Fruit fly (Drosophila melanogaster) whole organism, pupa: ENCODE measurements around the gene Cyp313a5.

Experiments
- CG10348 ChIP-seq: fragments of 200-800 bp; sonication (Bioruptor generic); IDR thresholded peaks from 2 replicates; pipeline ENCODE4 v1.3.6; 2022; ENCODE audit warnings: missing biosample characterization, missing genetic modification characterization
- CG12605 ChIP-seq: fragments of 200-800 bp; sonication (Bioruptor generic); IDR thresholded peaks from 2 replicates; pipeline ENCODE4 v1.3.6; 2022; ENCODE audit warnings: missing biosample characterization, missing genetic modification characterization
- CG13204 ChIP-seq: fragments of 200-800 bp; sonication (Bioruptor generic); optimal IDR thresholded peaks from 2 replicates; lab custom pipeline; 2018; ENCODE audit warnings: missing biosample characterization, mild to moderate bottlenecking, missing genetic modification characterization, moderate library complexity
- CG14655 ChIP-seq: fragments of 200-800 bp; sonication (Bioruptor generic); optimal IDR thresholded peaks from 3 replicates; lab custom pipeline; 2017; ENCODE audit warnings: mild to moderate bottlenecking, missing biosample characterization, missing genetic modification reagents, missing genetic modification characterization
- CG15710 ChIP-seq: fragments of 200-800 bp; sonication (Bioruptor generic); optimal IDR thresholded peaks from 2 replicates; lab custom pipeline; 2018; ENCODE audit warnings: missing biosample characterization, mild to moderate bottlenecking, missing genetic modification characterization, moderate library complexity
- CG17806 ChIP-seq: fragments of 200-800 bp; sonication (Bioruptor generic); optimal IDR thresholded peaks from 2 replicates; lab custom pipeline; 2018; ENCODE audit warnings: missing biosample characterization, mild to moderate bottlenecking, missing genetic modification characterization, moderate library complexity
- CG32121 ChIP-seq: fragments of 200-800 bp; sonication (Bioruptor generic); IDR thresholded peaks from 2 replicates; pipeline ENCODE4 v1.3.6; 2022; ENCODE audit warnings: missing biosample characterization, missing genetic modification characterization
- CG34367 ChIP-seq: fragments of 200-800 bp; sonication (Bioruptor generic); optimal IDR thresholded peaks from 2 replicates; lab custom pipeline; 2018; ENCODE audit warnings: missing biosample characterization, mild to moderate bottlenecking, missing genetic modification characterization
- CG4496 ChIP-seq: fragments of 200-800 bp; sonication (Bioruptor generic); IDR thresholded peaks from 3 replicates; pipeline ENCODE4 v1.3.6; 2022; ENCODE audit warnings: missing biosample characterization, missing genetic modification characterization
- CG8159 ChIP-seq: fragments of 200-800 bp; sonication (Bioruptor generic); optimal IDR thresholded peaks from 3 replicates; lab custom pipeline; 2018; ENCODE audit warnings: missing biosample characterization, mild to moderate bottlenecking, missing genetic modification characterization, moderate library complexity
- CG8301 ChIP-seq: fragments of 200-800 bp; sonication (Bioruptor generic); optimal IDR thresholded peaks from 2 replicates; lab custom pipeline; 2018; ENCODE audit warnings: missing biosample characterization, mild to moderate bottlenecking, missing genetic modification characterization
- CG9948 ChIP-seq: fragments of 200-800 bp; sonication (Bioruptor generic); optimal IDR thresholded peaks from 2 replicates; lab custom pipeline; 2018; ENCODE audit warnings: missing biosample characterization, mild to moderate bottlenecking, missing genetic modification characterization, moderate library complexity
- D1 ChIP-seq: fragments of 200-800 bp; sonication (Bioruptor generic); optimal IDR thresholded peaks from 2 replicates; lab custom pipeline; 2018; ENCODE audit warnings: missing biosample characterization, mild to moderate bottlenecking, missing genetic modification characterization, moderate library complexity
- EcR ChIP-seq: fragments of 200-800 bp; sonication (Bioruptor generic); optimal IDR thresholded peaks from 3 replicates; lab custom pipeline; 2019; ENCODE audit warnings: missing biosample characterization, missing genetic modification characterization, mild to moderate bottlenecking, moderate library complexity, missing genetic modification reagents
- Ets98B ChIP-seq: fragments of 200-800 bp; sonication (Bioruptor generic); IDR thresholded peaks from 2 replicates; pipeline ENCODE4 v1.3.6; 2022; ENCODE audit warnings: missing biosample characterization, missing genetic modification characterization
- Pif1A ChIP-seq: fragments of 200-800 bp; sonication (Bioruptor generic); optimal IDR thresholded peaks from 3 replicates; lab custom pipeline; 2016; ENCODE audit warnings: missing biosample characterization, missing genetic modification characterization
- Pif1B ChIP-seq: fragments of 200-800 bp; sonication (Bioruptor generic); optimal IDR thresholded peaks from 3 replicates; lab custom pipeline; 2016; ENCODE audit warnings: missing biosample characterization, missing genetic modification characterization
- Snoo ChIP-seq: fragments of 200-800 bp; sonication (Bioruptor generic); optimal IDR thresholded peaks from 3 replicates; lab custom pipeline; 2017; ENCODE audit warnings: missing biosample characterization, mild to moderate bottlenecking, missing genetic modification characterization, inconsistent platforms
- fd96Ca ChIP-seq: fragments of 200-800 bp; sonication (Bioruptor generic); IDR thresholded peaks from 3 replicates; pipeline ENCODE4 v1.3.6; 2022; ENCODE audit warnings: missing biosample characterization, missing genetic modification characterization
- gl ChIP-seq: fragments of 200-800 bp; sonication (Bioruptor generic); optimal IDR thresholded peaks from 2 replicates; lab custom pipeline; 2018; ENCODE audit warnings: missing biosample characterization, mild to moderate bottlenecking, missing genetic modification characterization
- rn ChIP-seq: fragments of 200-800 bp; sonication (Bioruptor generic); IDR thresholded peaks from 2 replicates; pipeline ENCODE4 v1.3.6; 2022; ENCODE audit warnings: missing biosample characterization, missing genetic modification characterization

Cyp313a5 gene

DNA sequence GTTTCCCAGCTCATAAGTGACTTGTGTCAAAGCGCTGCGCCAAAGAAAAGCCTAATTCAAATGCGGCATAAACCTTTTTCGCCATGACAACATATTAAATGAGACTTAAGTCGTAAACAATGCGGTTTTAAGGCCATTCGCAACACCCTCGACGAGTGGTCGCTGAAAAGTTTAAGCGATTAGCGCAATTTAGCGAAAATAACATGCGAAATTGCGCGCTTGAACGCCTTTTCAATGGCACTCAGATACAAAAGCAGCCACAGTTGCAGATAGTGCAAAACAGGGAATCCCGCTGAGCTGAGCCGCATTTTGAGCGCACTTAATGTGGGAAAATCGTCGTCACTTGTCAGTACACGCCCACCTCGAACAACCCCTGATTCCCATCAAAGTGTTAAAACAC lies 26.2 kb upstream of the Cyp313a5 start, which contains the start of gene CG44038:
TSS of gene CG44038 (plus strand) at position 301 of the 400 bp plus-strand sequence.
- no peak for TF ChIP-seq gl (tag; lab: Kevin White, UChicago)
- no peak for TF ChIP-seq CG9948
- TF ChIP-seq CG10348 = no peak
- no peak for TF ChIP-seq CG32121 (GFP tag; lab: Robert Waterston, UW)
- TF ChIP-seq Pif1B = no peak
- no peak for TF ChIP-seq rn (GFP tag; lab: Robert Waterston, UW)
- TF ChIP-seq D1 = no peak
- TF ChIP-seq fd96Ca = no peak
- TF ChIP-seq CG34367 (tag; lab: Kevin White, UChicago) = no peak
- no peak for TF ChIP-seq CG4496
- no peak for TF ChIP-seq CG12605
- no peak for TF ChIP-seq CG8301 (tag; lab: Kevin White, UChicago)
- no peak for TF ChIP-seq Snoo (tag; lab: Kevin White, UChicago)
- no peak for TF ChIP-seq CG15710 (tag; lab: Kevin White, UChicago)
- TF ChIP-seq, all 21 proteins: peak for 0

DNA sequence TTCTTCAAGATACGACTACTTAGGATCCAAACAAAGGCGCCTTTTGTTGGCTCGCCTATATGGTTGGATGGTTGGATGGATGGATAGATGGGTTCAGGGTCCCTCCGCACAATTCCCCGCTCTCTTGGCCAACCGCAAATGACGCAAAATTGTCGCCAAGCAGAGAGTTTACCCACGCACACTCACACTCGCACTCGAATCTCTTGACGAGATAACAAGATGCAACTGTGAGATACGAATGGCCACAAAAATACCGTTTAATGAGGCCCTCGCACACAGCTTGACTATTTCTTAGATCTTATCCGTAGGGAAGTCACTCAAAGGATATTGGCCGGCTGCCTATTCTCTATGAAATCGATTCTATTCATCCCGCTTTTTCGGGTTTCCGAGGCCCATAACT lies 25.3 kb upstream of the Cyp313a5 start:
- no peak for TF ChIP-seq gl (tag; lab: Kevin White, UChicago)
- TF ChIP-seq CG8159 = no peak
- TF ChIP-seq CG8301 (tag; lab: Kevin White, UChicago) = no peak
- TF ChIP-seq CG15710 (tag; lab: Kevin White, UChicago) = no peak
- no peak for TF ChIP-seq CG34367 (tag; lab: Kevin White, UChicago)
- TF ChIP-seq rn (GFP tag; lab: Robert Waterston, UW) = no peak
- TF ChIP-seq CG14655 (GFP tag; lab: Kevin White, UChicago) = no peak
- no peak for TF ChIP-seq CG4496
- no peak for TF ChIP-seq CG9948
- no peak for TF ChIP-seq CG10348
- TF ChIP-seq CG12605 = no peak
- no peak for TF ChIP-seq fd96Ca
- no peak for TF ChIP-seq Pif1B
- TF ChIP-seq CG32121 (GFP tag; lab: Robert Waterston, UW) = no peak
- no peak for TF ChIP-seq EcR (GFP tag; lab: Kevin White, UChicago)
- TF ChIP-seq Ets98B (GFP tag; lab: Robert Waterston, UW) = no peak
- no peak for TF ChIP-seq CG13204

DNA sequence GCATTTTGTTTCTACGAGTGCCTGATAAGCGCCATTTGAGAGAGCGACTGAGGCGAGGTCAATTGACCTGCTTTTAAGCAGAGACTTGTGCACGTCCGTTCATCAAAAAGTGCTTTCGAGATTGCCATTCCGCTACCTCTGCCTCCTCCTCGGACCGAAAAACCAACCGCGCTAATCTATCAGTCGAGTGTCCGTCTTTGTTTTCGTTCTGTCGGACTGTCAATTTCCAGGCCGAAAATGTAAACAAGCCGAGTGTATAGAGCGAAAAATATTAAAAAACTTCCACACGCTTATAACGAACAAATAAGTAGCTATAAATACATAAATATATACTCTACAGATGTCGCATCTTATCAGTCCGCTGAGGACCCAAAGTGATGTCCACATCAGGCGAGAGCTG lies 24.5 kb upstream of the Cyp313a5 start:
- TF ChIP-seq CG32121 (GFP tag; lab: Robert Waterston, UW) = no peak
- TF ChIP-seq CG13204 = no peak
- TF ChIP-seq EcR (GFP tag; lab: Kevin White, UChicago) = peak; percentile 30
- TF ChIP-seq, all 21 proteins: peak for 1

DNA sequence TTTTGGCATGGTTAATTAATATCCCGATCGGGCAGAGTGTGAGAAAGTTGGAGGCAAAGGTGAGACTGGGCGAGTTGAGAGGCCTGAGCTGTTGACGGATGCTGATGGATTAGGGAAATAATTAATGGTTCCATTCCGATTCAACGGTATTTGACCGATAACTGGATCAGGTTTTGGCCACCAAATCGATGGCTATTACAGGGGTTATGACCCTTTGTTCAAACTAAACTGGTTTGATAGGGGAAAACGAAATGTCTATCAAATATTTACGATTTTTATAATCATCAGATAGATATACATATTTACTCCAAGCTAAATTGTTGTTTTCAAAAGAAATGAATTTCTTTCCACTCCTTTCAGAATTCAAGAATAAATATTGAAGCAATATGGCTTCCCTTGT lies 24.0 kb upstream of the Cyp313a5 start, which contains the start of the genes CG44037 and svp:
TSS of gene CG44037 (plus strand) at position 301 of the 400 bp plus-strand sequence.
TSS of gene svp (plus strand) at position 301 of the 400 bp plus-strand sequence.
- TF ChIP-seq CG8159 (no peak), gl (tag; lab: Kevin White, UChicago) (no peak), CG17806 (tag; lab: Kevin White, UChicago) (no peak), Pif1B (no peak), CG12605 (no peak), CG34367 (tag; lab: Kevin White, UChicago) (no peak), Pif1A (GFP tag; lab: Kevin White, UChicago) (no peak), CG10348 (no peak), fd96Ca (no peak), CG9948 (no peak), CG15710 (tag; lab: Kevin White, UChicago) (no peak)

DNA sequence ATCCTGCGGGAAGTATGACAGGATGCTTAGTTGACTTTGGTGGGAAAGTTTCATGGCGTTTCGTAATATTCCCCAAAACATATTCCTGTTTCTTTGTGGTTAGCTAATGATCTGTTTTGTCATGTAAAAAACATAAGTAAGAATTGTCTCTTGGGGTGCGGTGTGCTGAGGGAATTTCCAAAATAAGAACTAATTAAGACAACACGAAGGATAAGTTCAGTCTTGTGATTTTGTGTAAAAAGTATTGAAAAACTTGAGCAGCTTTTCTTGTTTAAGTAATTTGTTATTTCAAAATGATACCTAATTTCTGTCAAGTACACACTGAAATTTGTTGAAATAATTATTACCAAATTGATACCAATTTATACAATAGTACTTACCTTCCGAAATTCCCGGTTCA lies 19.4 kb upstream of the Cyp313a5 start, which contains the start of gene CG3942:
TSS of gene CG3942 (plus strand) at position 301 of the 400 bp plus-strand sequence.
- no peak for TF ChIP-seq CG15710 (tag; lab: Kevin White, UChicago)
- no peak for TF ChIP-seq CG34367 (tag; lab: Kevin White, UChicago)
- no peak for TF ChIP-seq CG14655 (GFP tag; lab: Kevin White, UChicago)
- TF ChIP-seq Snoo (tag; lab: Kevin White, UChicago) = no peak

DNA sequence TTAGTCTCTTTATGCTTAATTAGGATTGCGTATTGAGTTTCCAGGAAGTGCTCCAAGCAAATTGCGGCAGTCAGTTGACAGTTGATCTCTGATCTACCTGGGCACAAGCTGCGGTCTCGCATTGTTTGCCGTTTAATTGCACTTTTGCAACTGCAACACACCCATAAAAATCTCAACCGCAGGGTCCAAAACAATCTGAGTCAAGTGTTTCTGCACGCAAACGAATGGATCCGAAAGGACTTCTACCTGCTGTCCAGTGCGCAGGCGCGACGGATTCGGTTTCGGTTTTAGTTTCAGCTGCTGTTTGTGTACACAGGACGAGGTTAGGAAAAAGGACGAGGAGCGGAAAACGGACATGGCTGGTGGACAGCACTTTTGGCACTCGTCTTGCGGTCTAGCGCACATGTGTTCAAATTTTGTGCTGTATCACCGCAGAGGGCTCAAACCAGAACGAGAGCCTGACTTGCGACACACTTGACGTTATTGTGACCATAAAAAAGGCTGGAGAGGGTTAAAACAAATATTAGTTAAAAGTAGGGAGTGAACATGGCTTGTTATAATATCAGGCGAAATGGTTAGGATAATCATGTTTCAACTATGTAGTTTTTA lies 18.1 kb upstream of the Cyp313a5 start:
- TF ChIP-seq CG32121 (GFP tag; lab: Robert Waterston, UW) (no peak), EcR (GFP tag; lab: Kevin White, UChicago) (no peak), CG9948 (no peak), Ets98B (GFP tag; lab: Robert Waterston, UW) (no peak), CG14655 (GFP tag; lab: Kevin White, UChicago) (no peak), Pif1B (no peak), CG10348 (no peak), CG8301 (tag; lab: Kevin White, UChicago) (no peak), Snoo (tag; lab: Kevin White, UChicago) (no peak), CG34367 (tag; lab: Kevin White, UChicago) (no peak), D1 (no peak)

DNA sequence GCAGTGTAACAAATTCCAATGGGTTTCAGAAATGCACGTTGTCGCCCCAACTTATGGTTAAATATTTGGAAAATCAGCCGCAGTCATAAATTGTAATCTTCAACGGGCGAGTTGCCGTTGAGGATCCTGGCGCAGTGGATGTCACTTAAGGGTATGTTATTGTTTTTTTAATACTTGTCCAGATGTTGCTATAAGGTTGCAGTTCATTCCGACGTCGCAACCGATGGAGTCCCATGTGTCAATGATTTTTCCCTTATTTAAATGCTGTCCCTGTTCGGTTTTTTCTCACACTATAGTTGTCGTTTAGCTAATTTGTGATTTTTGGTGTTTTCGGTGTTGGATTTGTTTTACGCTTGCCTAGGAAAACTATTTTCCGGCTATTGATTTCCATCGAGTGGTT lies 17.1 kb upstream of the Cyp313a5 start:
- no peak for TF ChIP-seq CG14655 (GFP tag; lab: Kevin White, UChicago)
- no peak for TF ChIP-seq CG34367 (tag; lab: Kevin White, UChicago)
- TF ChIP-seq CG4496 = no peak
- no peak for TF ChIP-seq fd96Ca
- TF ChIP-seq D1 = no peak
- TF ChIP-seq CG12605 = no peak
- no peak for TF ChIP-seq CG8159
- TF ChIP-seq CG17806 (tag; lab: Kevin White, UChicago) = no peak
- TF ChIP-seq Pif1B = no peak
- no peak for TF ChIP-seq Snoo (tag; lab: Kevin White, UChicago)
- TF ChIP-seq CG32121 (GFP tag; lab: Robert Waterston, UW) = no peak
- no peak for TF ChIP-seq rn (GFP tag; lab: Robert Waterston, UW)
